Fruit fly (Drosophila melanogaster) whole organism, embryonic: ENCODE data around the gene CG42342.

ENCODE experiments used
- Ada2b ChIP-seq: fragments of 200-800 bp; sonication (Bioruptor generic); IDR thresholded peaks from 2 replicates; pipeline ENCODE4 v1.3.6; 2022; ENCODE audit warnings: missing biosample characterization, missing genetic modification characterization
- Awh ChIP-seq: fragments of 200-800 bp; sonication (Bioruptor generic); IDR thresholded peaks from 2 replicates; pipeline ENCODE4, ENCODE4 v1.3.6; 2022; ENCODE audit warnings: missing biosample characterization, missing genetic modification characterization
- BtbVII ChIP-seq: fragments of 200-800 bp; sonication (Bioruptor generic); optimal IDR thresholded peaks from 3 replicates; lab custom pipeline; 2017; ENCODE audit warnings: missing biosample characterization, mild to moderate bottlenecking, missing genetic modification characterization
- Bteb2 ChIP-seq: fragments of 200-800 bp; sonication (Bioruptor generic); optimal IDR thresholded peaks from 2 replicates; lab custom pipeline; 2016; ENCODE audit warnings: missing biosample characterization, missing genetic modification characterization
- CG10321 ChIP-seq: fragments of 200-800 bp; sonication (Bioruptor generic); IDR thresholded peaks from 2 replicates; pipeline ENCODE4 v1.3.6; 2022; ENCODE audit warnings: missing biosample characterization, missing genetic modification characterization
- CG10431 ChIP-seq: fragments of 200-800 bp; sonication (Bioruptor generic); optimal IDR thresholded peaks from 3 replicates; lab custom pipeline; 2018; ENCODE audit warnings: missing biosample characterization, mild to moderate bottlenecking, missing genetic modification characterization
- CG11398 ChIP-seq: fragments of 200-800 bp; sonication (Bioruptor generic); optimal IDR thresholded peaks from 2 replicates; lab custom pipeline; 2016; ENCODE audit warnings: missing biosample characterization, missing genetic modification characterization
- CG12236 ChIP-seq: fragments of 200-800 bp; sonication (Bioruptor generic); optimal IDR thresholded peaks from 2 replicates; lab custom pipeline; 2016; ENCODE audit warnings: missing biosample characterization, missing genetic modification characterization
- CG12769 ChIP-seq: fragments of 200-800 bp; sonication (Bioruptor generic); optimal IDR thresholded peaks from 2 replicates; lab custom pipeline; 2019; ENCODE audit warnings: missing biosample characterization, mild to moderate bottlenecking, missing genetic modification characterization, moderate library complexity
- CG13624 ChIP-seq: fragments of 200-800 bp; sonication (Bioruptor generic); optimal IDR thresholded peaks from 2 replicates; lab custom pipeline; 2016; ENCODE audit warnings: missing biosample characterization, missing genetic modification characterization
- CG15269 ChIP-seq: fragments of 200-800 bp; sonication (Bioruptor generic); optimal IDR thresholded peaks from 2 replicates; lab custom pipeline; 2018; ENCODE audit warnings: missing biosample characterization, mild to moderate bottlenecking, missing genetic modification characterization, moderate library complexity
- CG15601 ChIP-seq: fragments of 200-800 bp; sonication (Bioruptor generic); optimal IDR thresholded peaks from 3 replicates; lab custom pipeline; 2019; ENCODE audit warnings: missing biosample characterization, mild to moderate bottlenecking, missing genetic modification characterization, moderate library complexity
- CG16779 ChIP-seq: fragments of 200-800 bp; sonication (Bioruptor generic); IDR thresholded peaks from 2 replicates; pipeline ENCODE4 v1.3.6; 2022; ENCODE audit warnings: missing biosample characterization, missing genetic modification characterization
- CG18619 ChIP-seq: fragments of 200-800 bp; sonication (Bioruptor generic); optimal IDR thresholded peaks from 3 replicates; lab custom pipeline; 2017; ENCODE audit warnings: missing biosample characterization, mild to moderate bottlenecking, missing genetic modification characterization
- CG30431 ChIP-seq: fragments of 200-800 bp; sonication (Bioruptor generic); optimal IDR thresholded peaks from 2 replicates; lab custom pipeline; 2017; ENCODE audit warnings: missing biosample characterization, missing genetic modification characterization
- CG34422 ChIP-seq: fragments of 200-800 bp; sonication (Bioruptor generic); IDR thresholded peaks from 3 replicates; pipeline ENCODE4 v1.3.6; 2022; ENCODE audit warnings: missing biosample characterization, missing genetic modification characterization
- CG5180 ChIP-seq: fragments of 200-800 bp; sonication (Bioruptor generic); optimal IDR thresholded peaks from 3 replicates; lab custom pipeline; 2017; ENCODE audit warnings: missing biosample characterization, missing genetic modification characterization, mild to moderate bottlenecking, moderate library complexity, missing genetic modification reagents
- CG5245 ChIP-seq: fragments of 200-800 bp; sonication (Bioruptor generic); optimal IDR thresholded peaks from 3 replicates; lab custom pipeline; 2016; ENCODE audit warnings: missing biosample characterization, missing genetic modification characterization
- CG9797 ChIP-seq: fragments of 200-800 bp; sonication (Bioruptor generic); optimal IDR thresholded peaks from 3 replicates; lab custom pipeline; 2018; ENCODE audit warnings: missing biosample characterization, mild to moderate bottlenecking, missing genetic modification characterization
- CG9876 ChIP-seq: fragments of 200-800 bp; sonication (Bioruptor generic); optimal IDR thresholded peaks from 2 replicates; lab custom pipeline; 2016; ENCODE audit warnings: missing biosample characterization, missing genetic modification characterization
- Dbx ChIP-seq: fragments of 200-800 bp; sonication (Bioruptor generic); IDR thresholded peaks from 3 replicates; pipeline ENCODE4 v1.3.6; 2022; ENCODE audit warnings: missing biosample characterization, missing genetic modification characterization
- Doc3 ChIP-seq: fragments of 200-800 bp; sonication (Bioruptor generic); IDR thresholded peaks from 3 replicates; pipeline ENCODE4 v1.3.6; 2022; ENCODE audit warnings: missing biosample characterization, missing genetic modification characterization; ENCODE audit not compliant: partially characterized antibody
- Elba2 ChIP-seq: fragments of 200-800 bp; sonication (Bioruptor generic); optimal IDR thresholded peaks from 3 replicates; lab custom pipeline; 2016; ENCODE audit warnings: missing biosample characterization, missing genetic modification characterization
- Fer2 ChIP-seq: fragments of 200-800 bp; sonication (Bioruptor generic); optimal IDR thresholded peaks from 2 replicates; lab custom pipeline; 2018; ENCODE audit warnings: missing biosample characterization, mild to moderate bottlenecking, missing genetic modification characterization, moderate library complexity
- HLH3B ChIP-seq: fragments of 200-800 bp; sonication (Bioruptor generic); IDR thresholded peaks from 2 replicates; pipeline ENCODE4 v1.3.6; 2022; ENCODE audit warnings: missing biosample characterization, missing genetic modification characterization
- HLHmδ ChIP-seq: fragments of 200-800 bp; sonication (Bioruptor generic); optimal IDR thresholded peaks from 2 replicates; lab custom pipeline; 2018; ENCODE audit warnings: missing biosample characterization, mild to moderate bottlenecking, missing genetic modification characterization, moderate library complexity
- HmgD ChIP-seq: fragments of 200-800 bp; sonication (Bioruptor generic); optimal IDR thresholded peaks from 3 replicates; lab custom pipeline; 2016; ENCODE audit warnings: missing biosample characterization, missing genetic modification characterization
- HmgZ ChIP-seq: fragments of 200-800 bp; sonication (Bioruptor generic); optimal IDR thresholded peaks from 2 replicates; lab custom pipeline; 2018; ENCODE audit warnings: missing biosample characterization, mild to moderate bottlenecking, missing genetic modification characterization
- Hr3 ChIP-seq: fragments of 200-800 bp; sonication (Bioruptor generic); optimal IDR thresholded peaks from 3 replicates; lab custom pipeline; 2016; ENCODE audit warnings: missing biosample characterization, missing genetic modification characterization
- Lpt ChIP-seq: fragments of >200 bp; optimal IDR thresholded peaks from 2 replicates; lab custom pipeline; 2018; ENCODE audit warnings: missing biosample characterization, missing genetic modification characterization
- Meics ChIP-seq: fragments of 200-800 bp; sonication (Bioruptor generic); optimal IDR thresholded peaks from 2 replicates; lab custom pipeline; 2017; ENCODE audit warnings: missing biosample characterization, mild to moderate bottlenecking, missing genetic modification characterization
- Sin3A ChIP-seq: fragments of >200 bp; optimal IDR thresholded peaks from 2 replicates; lab custom pipeline; 2018
- Six4 ChIP-seq: fragments of 200-800 bp; sonication (Bioruptor generic); optimal IDR thresholded peaks from 2 replicates; lab custom pipeline; 2016; ENCODE audit warnings: missing biosample characterization, missing genetic modification characterization
- Vsx1 ChIP-seq: fragments of 200-800 bp; sonication (Bioruptor generic); optimal IDR thresholded peaks from 2 replicates; lab custom pipeline; 2017; ENCODE audit warnings: missing biosample characterization, mild to moderate bottlenecking, missing genetic modification characterization, missing genetic modification reagents
- Xbp1 ChIP-seq: fragments of 200-800 bp; sonication (Bioruptor generic); optimal IDR thresholded peaks from 3 replicates; lab custom pipeline; 2016; ENCODE audit warnings: missing biosample characterization, mild to moderate bottlenecking, missing genetic modification characterization
- aop ChIP-seq: fragments of 200-800 bp; sonication (Bioruptor generic); IDR thresholded peaks from 2 replicates; pipeline ENCODE4 v1.3.6; 2022; ENCODE audit warnings: missing biosample characterization, missing genetic modification characterization
- bab2 ChIP-seq: fragments of 200-800 bp; sonication (Bioruptor generic); optimal IDR thresholded peaks from 2 replicates; lab custom pipeline; 2016; ENCODE audit warnings: missing biosample characterization, missing genetic modification characterization
- caup ChIP-seq: fragments of 200-800 bp; sonication (Bioruptor generic); optimal IDR thresholded peaks from 3 replicates; lab custom pipeline; 2017; ENCODE audit warnings: missing biosample characterization, mild to moderate bottlenecking, missing genetic modification characterization, moderate library complexity; ENCODE audit not compliant: severe bottlenecking
- cwo ChIP-seq: fragments of 200-800 bp; sonication (Bioruptor generic); optimal IDR thresholded peaks from 3 replicates; lab custom pipeline; 2017; ENCODE audit warnings: missing biosample characterization, missing genetic modification characterization, mild to moderate bottlenecking, moderate library complexity, missing genetic modification reagents
- dm ChIP-seq: fragments of 200-800 bp; sonication (Bioruptor generic); optimal IDR thresholded peaks from 3 replicates; lab custom pipeline; 2016; ENCODE audit warnings: missing biosample characterization, missing genetic modification characterization
- grau ChIP-seq: fragments of 200-800 bp; optimal IDR thresholded peaks from 3 replicates; lab custom pipeline; 2019; ENCODE audit warnings: missing biosample characterization, mild to moderate bottlenecking, missing genetic modification characterization, moderate library complexity
- gsb-n ChIP-seq: fragments of 200-800 bp; sonication (Bioruptor generic); optimal IDR thresholded peaks from 3 replicates; lab custom pipeline; 2018; ENCODE audit warnings: missing biosample characterization, mild to moderate bottlenecking, missing genetic modification characterization
- hkb ChIP-seq, 2 experiments: fragments of 200-800 bp in 1 of 2; fragments of >200 bp in 1 of 2; sonication (Bioruptor generic) in 1 of 2; IDR thresholded peaks in 1 of 2; optimal IDR thresholded peaks in 1 of 2; 2 replicates each; pipeline versions ENCODE4 v1.3.6 to Lab custom; 2017 to 2022; ENCODE audit warnings: missing biosample characterization in 1 of 2, missing genetic modification characterization in 1 of 2
- kni ChIP-seq: fragments of 200-800 bp; sonication (Bioruptor generic); optimal IDR thresholded peaks from 3 replicates; lab custom pipeline; 2017; ENCODE audit warnings: mild to moderate bottlenecking, missing biosample characterization, missing genetic modification reagents, missing genetic modification characterization
- lbe ChIP-seq: fragments of 200-800 bp; sonication (Bioruptor generic); optimal IDR thresholded peaks from 2 replicates; lab custom pipeline; 2016; ENCODE audit warnings: missing biosample characterization, mild to moderate bottlenecking, missing genetic modification characterization
- lov ChIP-seq, 2 experiments: fragments of 200-800 bp in 1 of 2; fragments of >200 bp in 1 of 2; sonication (Bioruptor generic) in 1 of 2; IDR thresholded peaks in 1 of 2; optimal IDR thresholded peaks in 1 of 2; 2 replicates in 1 of 2; 3 replicates in 1 of 2; pipeline versions ENCODE4 v1.3.6 to Lab custom; 2017 to 2022; ENCODE audit warnings: missing biosample characterization in 1 of 2, missing genetic modification characterization in 1 of 2
- nom ChIP-seq: fragments of 200-800 bp; sonication (Bioruptor generic); optimal IDR thresholded peaks from 2 replicates; lab custom pipeline; 2017; ENCODE audit warnings: missing biosample characterization, missing genetic modification characterization, mild to moderate bottlenecking, moderate library complexity, missing genetic modification reagents
- repo ChIP-seq: fragments of 200-800 bp; sonication (Bioruptor generic); optimal IDR thresholded peaks from 2 replicates; lab custom pipeline; 2016; ENCODE audit warnings: missing biosample characterization, missing genetic modification characterization
- sens ChIP-seq: fragments of 200-800 bp; sonication (Bioruptor generic); peaks from one replicate; lab custom pipeline; 2016; ENCODE audit warnings: missing biosample characterization, missing genetic modification characterization
- tx ChIP-seq: fragments of 200-800 bp; sonication (Bioruptor generic); optimal IDR thresholded peaks from 2 replicates; lab custom pipeline; 2016; ENCODE audit warnings: missing biosample characterization, missing genetic modification characterization
- wdn ChIP-seq: fragments of 200-800 bp; sonication (Bioruptor generic); IDR thresholded peaks from 2 replicates; pipeline ENCODE4 v1.3.6; 2022; ENCODE audit warnings: missing biosample characterization, missing genetic modification characterization

The CG42342 gene

dm6 chr3R:16524178-16524577, 21.6 kb downstream of the CG42342 start:
- TF ChIP-seq CG5180 (GFP tag; lab: Kevin White, UChicago), result no peak
- TF ChIP-seq Xbp1 (GFP tag; lab: Kevin White, UChicago), result peak; percentile 47
- TF ChIP-seq dm (GFP tag; lab: Kevin White, UChicago), result no peak
- no peak for TF ChIP-seq HLHmδ
- TF ChIP-seq Fer2 (tag; lab: Kevin White, UChicago), result no peak
- no peak for TF ChIP-seq CG18619 (GFP tag; lab: Kevin White, UChicago)
- peak; percentile 14 for TF ChIP-seq CG13624 (GFP tag; lab: Kevin White, UChicago)
- TF ChIP-seq tx, result no peak
- TF ChIP-seq hkb (optimal IDR thresholded peaks at IDR 0.05; lab: Kevin White, UChicago), result no peak
- TF ChIP-seq hkb (GFP tag; IDR thresholded peaks at IDR 0.05; lab: Robert Waterston, UW), result peak; percentile 94
- no peak for TF ChIP-seq wdn (GFP tag; lab: Robert Waterston, UW)
- TF ChIP-seq Meics, result no peak
- no peak for TF ChIP-seq CG16779 (GFP tag; lab: Robert Waterston, UW)
- TF ChIP-seq CG9876, result no peak
- TF ChIP-seq CG9797 (GFP tag; lab: Kevin White, UChicago), result no peak
- TF ChIP-seq Awh (GFP tag; lab: Robert Waterston, UW), result peak; percentile 77
- TF ChIP-seq CG10431 (GFP tag; lab: Kevin White, UChicago), result no peak
- peak; percentile 41 for TF ChIP-seq grau (tag; lab: Kevin White, UChicago)
- peak; percentile 43 for TF ChIP-seq nom
- no peak for TF ChIP-seq Lpt (GFP tag; lab: Kevin White, UChicago)
- peak; percentile 44; the same call in 1 of the 2 replicates for TF ChIP-seq aop (GFP tag; lab: Robert Waterston, UW)
- no peak for TF ChIP-seq CG11398 (GFP tag; lab: Kevin White, UChicago)
- no peak for TF ChIP-seq Doc3 (GFP tag; lab: Robert Waterston, UW)
- no peak for TF ChIP-seq CG10321
- TF ChIP-seq Elba2 (GFP tag; lab: Kevin White, UChicago), result no peak
- no peak for TF ChIP-seq HmgD (GFP tag; lab: Kevin White, UChicago)
- peak; percentile 98 for TF ChIP-seq sens (GFP tag; lab: Kevin White, UChicago)
- no peak for TF ChIP-seq lov (optimal IDR thresholded peaks at IDR 0.05; lab: Kevin White, UChicago)
- peak; percentile 62; the same call in 1 of the 3 replicates for TF ChIP-seq lov (GFP tag; IDR thresholded peaks at IDR 0.05; lab: Robert Waterston, UW)
- no peak for TF ChIP-seq BtbVII (GFP tag; lab: Kevin White, UChicago)
- peak; percentile 17 for TF ChIP-seq cwo
- no peak for TF ChIP-seq lbe (GFP tag; lab: Kevin White, UChicago)
- TF ChIP-seq HLH3B, result peak; percentile 93
- no peak for TF ChIP-seq Sin3A
- peak; percentile 93 for TF ChIP-seq gsb-n (tag; lab: Kevin White, UChicago)
- TF ChIP-seq Hr3, result peak; percentile 31
- no peak for TF ChIP-seq CG30431 (GFP tag; lab: Kevin White, UChicago)
- TF ChIP-seq Dbx (GFP tag; lab: Robert Waterston, UW), result no peak
- peak; percentile 87 for TF ChIP-seq CG5245 (GFP tag; lab: Kevin White, UChicago)
- peak; percentile 34 for TF ChIP-seq CG15269
- peak; percentile 48 for TF ChIP-seq repo (GFP tag; lab: Kevin White, UChicago)
- TF ChIP-seq CG15601 (tag; lab: Kevin White, UChicago), result peak; percentile 36
- TF ChIP-seq bab2, result no peak
- peak; percentile 37 for TF ChIP-seq Six4
- TF ChIP-seq Vsx1 (GFP tag; lab: Kevin White, UChicago), result no peak
- TF ChIP-seq CG12769 (tag; lab: Kevin White, UChicago), result no peak
- TF ChIP-seq CG34422 (GFP tag; lab: Robert Waterston, UW), result peak; percentile 66; the same call in 2 of the 3 replicates
- TF ChIP-seq Ada2b (GFP tag; lab: Robert Waterston, UW), result peak; percentile 62; the same call in 1 of the 2 replicates
- TF ChIP-seq HmgZ (tag; lab: Kevin White, UChicago), result no peak
- TF ChIP-seq CG12236 (GFP tag; lab: Kevin White, UChicago), result no peak
- TF ChIP-seq Bteb2 (GFP tag; lab: Kevin White, UChicago), result no peak
- TF ChIP-seq kni, result no peak
- no peak for TF ChIP-seq caup (GFP tag; lab: Kevin White, UChicago)
